Worm (Caenorhabditis elegans): ENCODE results near the gene F59A1.12.

Gene F59A1.12

ce11 chrV:17658824-17659223 lies 8.8 kb downstream of the F59A1.12 start:
- TF ChIP-seq ceh-6 (GFP tag; optimal IDR thresholded peaks at IDR 0.05) (no peak), ref-2 (tag; optimal IDR thresholded peaks at IDR 0.05) (no peak), gmeb-2 (tag; optimal IDR thresholded peaks at IDR 0.05) (no peak), Y22D7AL.16 (tag; optimal IDR thresholded peaks at IDR 0.05) (no peak), rnt-1 (tag; optimal IDR thresholded peaks at IDR 0.05) (no peak), ceh-24 (tag; optimal IDR thresholded peaks at IDR 0.05) (no peak), fax-1 (tag; optimal IDR thresholded peaks at IDR 0.05) (no peak), C08G9.2 (tag; optimal IDR thresholded peaks at IDR 0.05) (no peak), ceh-9 (tag; optimal IDR thresholded peaks at IDR 0.05) (no peak), ceh-18 (tag; optimal IDR thresholded peaks at IDR 0.05) (no peak), eyg-1 (tag; optimal IDR thresholded peaks at IDR 0.05) (no peak), dve-1 (tag; optimal IDR thresholded peaks at IDR 0.05) (no peak)

- no peak for TF ChIP-seq dmd-4 (tag; optimal IDR thresholded peaks at IDR 0.05; ENCODE audit: borderline replicate concordance)
- no peak for TF ChIP-seq fkh-6 (tag; optimal IDR thresholded peaks at IDR 0.05)
- no peak for TF ChIP-seq tbx-2 (tag; optimal IDR thresholded peaks at IDR 0.05)
- no peak for TF ChIP-seq hlh-15 (tag; optimal IDR thresholded peaks at IDR 0.05)
- no peak for TF ChIP-seq dve-1 (tag; optimal IDR thresholded peaks at IDR 0.05)
- no peak for TF ChIP-seq ceh-48 (tag; optimal IDR thresholded peaks at IDR 0.05)
- no peak for TF ChIP-seq ceh-9 (tag; optimal IDR thresholded peaks at IDR 0.05)
- TF ChIP-seq ceh-14 (tag; optimal IDR thresholded peaks at IDR 0.05): no peak
- no peak for TF ChIP-seq hlh-13 (GFP tag; optimal IDR thresholded peaks at IDR 0.05)
- no peak for TF ChIP-seq ceh-6 (GFP tag; optimal IDR thresholded peaks at IDR 0.05)
- no peak for TF ChIP-seq elt-4 (tag; optimal IDR thresholded peaks at IDR 0.05)
- TF ChIP-seq tbx-7 (tag; optimal IDR thresholded peaks at IDR 0.05): no peak
- TF ChIP-seq pha-2 (tag; optimal IDR thresholded peaks at IDR 0.05): no peak
- TF ChIP-seq T23F11.4 (GFP tag; optimal IDR thresholded peaks at IDR 0.05): no peak
- TF ChIP-seq pag-3 (tag; optimal IDR thresholded peaks at IDR 0.05; ENCODE audit: borderline replicate concordance): no peak
- no peak for TF ChIP-seq hlh-30 (tag; optimal IDR thresholded peaks at IDR 0.05; ENCODE audit: insufficient read depth)
These were observed 12.4 kb downstream of the F59A1.12 start for ce11 chrV:17655205-17655604.

ce11 chrV:17650427-17650826 lies 17.1 kb downstream of the F59A1.12 start, which contains the start of gene fbxa-192:
Gene fbxa-192, minus strand, starts transcription at chrV:17650527.
- TF ChIP-seq hlh-6 (tag; optimal IDR thresholded peaks at IDR 0.05): no peak
- TF ChIP-seq ceh-19 (GFP tag; optimal IDR thresholded peaks at IDR 0.05): no peak
- no peak for TF ChIP-seq pros-1 (tag; optimal IDR thresholded peaks at IDR 0.05)
- TF ChIP-seq unc-3 (GFP tag; conservative IDR thresholded peaks at IDR 0.05): no peak
- no peak for TF ChIP-seq unc-3 (tag; optimal IDR thresholded peaks at IDR 0.05)
- no peak for TF ChIP-seq elt-4 (tag; optimal IDR thresholded peaks at IDR 0.05)
- TF ChIP-seq unc-55 (GFP tag; optimal IDR thresholded peaks at IDR 0.05): no peak
- TF ChIP-seq sox-2 (GFP tag; IDR thresholded peaks at IDR 0.05): no peak
- no peak for TF ChIP-seq npax-4 (tag; optimal IDR thresholded peaks at IDR 0.05)
- TF ChIP-seq che-1 (tag; optimal IDR thresholded peaks at IDR 0.05): no peak
- no peak for TF ChIP-seq zip-5 (tag; optimal IDR thresholded peaks at IDR 0.05)
- no peak for TF ChIP-seq dmd-4 (tag; optimal IDR thresholded peaks at IDR 0.05; ENCODE audit: borderline replicate concordance)
- TF ChIP-seq ceh-31 (tag; optimal IDR thresholded peaks at IDR 0.05): no peak
- no peak for TF ChIP-seq elt-2 (tag; optimal IDR thresholded peaks at IDR 0.05)

ce11 chrV:17628566-17628965 lies 39.0 kb downstream of the F59A1.12 start, which contains the start of gene F57G4.10:
Gene F57G4.10, plus strand, starts transcription at chrV:17628866.
- TF ChIP-seq ceh-6 (GFP tag; optimal IDR thresholded peaks at IDR 0.05) (no peak), Y22D7AL.16 (tag; optimal IDR thresholded peaks at IDR 0.05) (no peak), K09A11.1 (tag; optimal IDR thresholded peaks at IDR 0.05; ENCODE audit: insufficient read depth) (no peak), hlh-8 (tag; optimal IDR thresholded peaks at IDR 0.05) (no peak), unc-3 (GFP tag; conservative IDR thresholded peaks at IDR 0.05) (no peak), unc-3 (tag; optimal IDR thresholded peaks at IDR 0.05) (no peak), lim-6 (tag; optimal IDR thresholded peaks at IDR 0.05) (no peak), fkh-10 (GFP tag; optimal IDR thresholded peaks at IDR 0.05) (no peak), ref-2 (tag; optimal IDR thresholded peaks at IDR 0.05) (no peak), C38D4.7 (GFP tag; optimal IDR thresholded peaks at IDR 0.05) (no peak), tbx-2 (tag; optimal IDR thresholded peaks at IDR 0.05) (no peak), pax-1 (tag; optimal IDR thresholded peaks at IDR 0.05) (no peak), sox-4 (tag; optimal IDR thresholded peaks at IDR 0.05) (no peak), ceh-18 (tag; optimal IDR thresholded peaks at IDR 0.05) (no peak), unc-86 (tag; optimal IDR thresholded peaks at IDR 0.05) (no peak), nfya-1 (tag; optimal IDR thresholded peaks at IDR 0.05) (no peak), ceh-24 (tag; optimal IDR thresholded peaks at IDR 0.05) (no peak), ahr-1 (tag; optimal IDR thresholded peaks at IDR 0.05) (no peak), ceh-30 (tag; optimal IDR thresholded peaks at IDR 0.05) (no peak), nhr-232 (tag; optimal IDR thresholded peaks at IDR 0.05) (no peak)
